Worm (Caenorhabditis elegans): Measurements from ENCODE around the gene C27F2.9.
"Not testable (repeated sequence)": the region's sequence is repeated elsewhere in the genome, so short reads cannot be mapped to it uniquely, and the experiment has no call there.

The C27F2.9 gene

DNA sequence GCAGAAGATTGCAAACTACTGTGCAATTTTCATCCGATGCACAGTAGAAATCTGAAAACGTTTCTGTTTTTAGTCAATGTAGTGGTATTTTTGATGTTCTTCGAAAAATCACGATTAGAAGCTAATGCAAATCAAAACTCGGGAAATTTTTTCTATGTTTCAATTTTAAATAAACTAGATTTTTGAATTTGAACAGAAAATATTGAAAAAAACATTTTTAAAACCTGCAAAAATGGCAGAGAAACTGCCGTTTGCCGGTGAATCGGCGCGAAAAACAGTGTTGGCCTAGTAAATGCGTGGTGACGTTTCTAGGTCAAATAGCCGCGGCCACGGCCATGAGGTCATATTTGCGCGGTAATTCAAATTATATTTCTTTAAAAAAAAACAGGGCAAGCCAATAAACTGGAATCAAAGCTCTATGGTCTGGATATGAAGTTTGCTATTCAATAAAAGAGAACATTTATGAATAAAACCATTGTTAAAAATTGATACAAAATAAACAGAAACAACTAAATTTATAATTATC is 32.6 kb downstream of the C27F2.9 start, which contains the start of gene set-2:
TSS of gene set-2 (minus strand) at position 51 of the 526 bp plus-strand sequence.
- TF ChIP-seq unc-62 (GFP tag; optimal IDR thresholded peaks at IDR 0.05), result no peak

DNA sequence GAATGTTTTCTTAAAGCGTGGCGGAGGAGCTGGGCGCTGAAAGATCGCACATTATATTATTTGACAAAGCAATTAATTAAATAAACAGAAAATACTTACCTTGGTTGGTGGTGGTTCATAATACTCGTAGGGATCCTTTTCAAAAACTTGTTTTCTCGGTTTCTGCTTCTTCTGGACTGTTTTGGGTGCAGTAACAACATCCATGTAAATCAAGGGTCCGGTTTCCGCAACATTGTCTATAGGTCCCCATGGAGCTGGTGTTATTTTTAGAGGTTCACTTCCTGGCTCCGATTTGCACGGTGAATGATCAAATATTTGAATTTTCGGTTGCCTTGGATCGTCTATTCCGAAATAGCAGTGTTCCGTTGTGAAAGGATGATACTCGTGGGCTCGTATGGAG is 38.7 kb downstream of the C27F2.9 start:
- TF ChIP-seq unc-62 (GFP tag; optimal IDR thresholded peaks at IDR 0.05), result no peak

DNA sequence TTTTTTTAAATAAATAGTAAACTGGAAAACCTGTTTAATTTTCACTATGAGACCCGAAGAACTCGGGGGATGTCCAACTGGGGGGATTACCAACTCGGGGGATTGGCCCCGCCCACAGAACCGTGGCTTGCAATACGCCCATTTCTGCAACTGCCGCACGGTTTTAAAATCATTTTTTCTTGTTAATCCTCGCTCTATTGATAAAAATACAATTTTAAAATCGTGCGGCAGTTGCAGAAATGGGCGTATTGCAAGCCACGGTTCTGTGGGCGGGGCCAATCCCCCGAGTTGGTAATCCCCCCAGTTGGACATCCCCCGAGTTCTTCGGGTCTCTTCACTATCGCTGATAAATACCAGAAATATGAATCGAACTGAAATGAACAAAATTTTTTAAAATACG is 40.8 kb downstream of the C27F2.9 start, which contains the start of gene mmab-1:
TSS of gene mmab-1 (minus strand) at position 95 of the 400 bp plus-strand sequence.
- not testable (repeated sequence) for TF ChIP-seq unc-62 (GFP tag; optimal IDR thresholded peaks at IDR 0.05)

DNA sequence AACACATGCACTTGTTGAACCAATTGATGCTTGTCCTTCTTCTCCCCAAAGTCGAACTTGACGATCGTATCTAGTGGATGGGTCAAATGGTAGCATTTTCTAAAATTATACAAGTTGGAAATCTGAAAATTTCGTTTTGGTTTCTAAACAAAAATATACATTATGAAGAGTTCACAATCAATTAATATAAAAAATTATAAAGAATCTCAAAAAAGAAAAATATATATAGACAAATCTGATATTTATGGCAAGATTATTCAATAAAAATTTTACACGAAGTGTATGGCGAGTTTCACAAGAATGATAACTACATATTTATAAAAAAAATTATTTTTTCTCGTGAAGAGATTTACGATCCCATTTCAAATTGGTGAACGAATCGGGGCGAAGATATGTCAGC is 42.6 kb downstream of the C27F2.9 start, which contains the start of gene ula-1:
TSS of gene ula-1 (minus strand) at position 101 of the 400 bp plus-strand sequence.
- no peak for TF ChIP-seq unc-62 (GFP tag; optimal IDR thresholded peaks at IDR 0.05)

DNA sequence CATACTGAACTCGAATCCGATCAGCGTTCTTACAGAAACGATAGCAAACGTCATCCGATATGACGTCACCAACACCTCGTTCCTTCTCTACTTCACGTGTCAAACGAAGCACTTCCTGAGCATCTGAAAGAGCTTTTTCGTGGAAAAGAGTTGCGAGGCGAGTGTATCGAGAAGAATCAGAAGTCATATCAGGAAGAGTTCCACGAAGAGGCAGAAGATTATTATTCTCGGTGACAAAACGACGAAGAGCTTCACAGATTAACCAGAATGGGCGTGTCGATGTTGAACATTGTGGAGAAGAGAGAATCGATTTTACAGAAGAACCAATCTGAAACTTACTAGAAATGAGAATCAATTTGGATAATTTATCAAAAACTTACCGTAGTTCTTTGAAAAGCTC is 43.9 kb downstream of the C27F2.9 start:
- no peak for TF ChIP-seq unc-62 (GFP tag; optimal IDR thresholded peaks at IDR 0.05)

DNA sequence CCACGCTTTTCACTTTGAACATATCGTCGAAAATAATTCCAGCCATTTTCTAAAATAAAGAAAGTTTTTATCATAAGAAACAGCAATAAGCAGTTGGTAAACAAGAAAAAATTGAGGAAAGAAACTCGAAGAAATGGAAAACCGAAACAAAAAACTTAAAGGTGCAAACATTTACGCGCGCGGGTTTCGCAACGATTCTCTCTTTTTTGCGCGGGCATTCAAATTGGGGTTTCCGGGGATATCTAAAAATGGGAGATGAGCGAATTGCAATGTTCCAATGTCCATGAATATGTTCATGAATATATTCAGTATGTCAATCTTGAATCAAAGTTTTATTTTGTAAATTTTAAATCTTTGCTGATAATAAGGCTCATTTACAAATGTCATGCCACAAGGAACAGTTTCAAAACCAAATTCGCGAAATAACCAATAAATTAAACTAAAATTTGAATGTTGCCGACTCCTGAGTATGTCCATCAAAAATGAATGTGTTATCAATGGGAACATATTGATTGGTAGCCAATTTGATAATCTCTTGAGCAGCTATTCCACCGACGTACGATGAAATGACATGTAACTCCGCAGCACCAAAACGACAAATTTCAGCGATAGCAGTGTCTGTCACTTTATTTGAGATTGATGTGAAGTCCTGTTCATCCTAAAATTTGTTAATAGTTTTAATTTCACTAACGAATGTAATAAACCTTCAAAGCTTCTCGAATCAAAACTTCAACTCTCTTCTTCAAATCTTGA is 44.7 kb downstream of the C27F2.9 start, which contains the start of gene rpb-8:
TSS of gene rpb-8 (minus strand) at position 49 of the 753 bp plus-strand sequence.
- no peak for TF ChIP-seq unc-62 (GFP tag; optimal IDR thresholded peaks at IDR 0.05)

DNA sequence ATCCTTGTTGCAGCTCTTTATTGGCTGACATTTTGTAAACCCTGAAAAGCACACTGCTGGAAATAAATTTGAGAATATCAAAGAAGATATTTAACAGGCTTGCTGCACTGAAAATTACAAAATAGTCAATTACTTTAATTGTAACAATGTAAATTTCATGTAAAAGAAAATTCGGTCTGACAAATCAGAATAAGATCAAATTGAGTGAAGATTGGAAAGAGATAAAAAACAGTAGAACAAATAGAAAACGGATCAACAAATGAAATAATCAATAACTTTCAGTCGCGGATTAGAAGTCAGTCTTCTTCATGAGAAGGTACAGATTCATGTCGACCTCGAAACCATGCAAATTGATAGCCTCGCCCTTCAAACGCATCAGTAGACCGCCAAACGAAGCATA is 45.8 kb downstream of the C27F2.9 start, which contains the start of gene rars-1:
TSS of gene rars-1 (minus strand) at position 101 of the 400 bp plus-strand sequence.
- no peak for TF ChIP-seq unc-62 (GFP tag; optimal IDR thresholded peaks at IDR 0.05)

DNA sequence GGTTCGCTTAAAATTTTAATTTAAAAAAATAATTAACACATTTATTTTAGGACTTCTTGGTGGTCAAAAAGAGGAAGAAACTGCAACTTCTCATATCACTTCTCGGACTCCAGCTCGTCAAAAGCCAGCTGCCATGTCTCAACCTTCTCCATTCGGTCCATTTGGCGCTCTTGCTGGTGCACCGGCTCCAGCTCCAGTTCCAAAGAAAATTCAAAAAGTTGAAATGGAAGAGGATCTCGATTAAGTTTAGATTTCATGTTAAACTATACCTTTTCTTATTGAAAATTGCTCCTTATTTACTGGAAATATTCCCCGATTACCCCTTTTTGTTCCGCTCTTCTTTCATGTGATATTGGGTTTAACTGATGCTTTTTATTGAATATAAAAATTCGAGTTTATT is 49.1 kb downstream of the C27F2.9 start:
- no peak for TF ChIP-seq unc-62 (GFP tag; optimal IDR thresholded peaks at IDR 0.05)

DNA sequence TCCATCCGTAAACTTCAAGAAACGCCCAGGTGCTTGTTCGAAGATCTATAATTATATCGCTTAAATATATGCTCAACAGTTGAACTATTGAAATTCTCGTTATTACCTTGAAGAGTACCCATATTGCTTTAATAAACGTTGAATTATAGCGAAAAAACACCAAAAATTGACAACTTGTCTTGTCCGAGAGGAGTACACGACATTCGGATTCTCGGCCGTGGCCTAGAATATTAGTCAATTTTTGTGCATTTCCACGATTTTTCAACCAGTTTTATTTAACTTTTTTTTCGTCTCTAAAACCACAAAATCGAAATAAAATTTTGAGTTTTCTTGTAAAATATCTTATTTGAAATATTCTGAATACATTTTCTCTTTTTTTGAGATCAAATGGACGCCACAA is 50.5 kb downstream of the C27F2.9 start, which contains the start of the genes F26F4.9 and cee-1:
TSS of gene F26F4.9 (minus strand) at position 205 of the 400 bp plus-strand sequence.
TSS of gene cee-1 (plus strand) at position 383 of the 400 bp plus-strand sequence.
- TF ChIP-seq unc-62 (GFP tag; optimal IDR thresholded peaks at IDR 0.05), result no peak
